Fruit fly (Drosophila melanogaster) whole organism, embryonic: ENCODE data around the gene kirre.

Experiments used
- C15 ChIP-seq: fragments of 200-800 bp; sonication (Bioruptor generic); IDR thresholded peaks from 3 replicates; pipeline ENCODE4 v1.3.6; 2022; ENCODE audit warnings: missing biosample characterization, missing genetic modification characterization
- CG10959 ChIP-seq: fragments of 200-800 bp; sonication (Bioruptor generic); IDR thresholded peaks from 2 replicates; pipeline ENCODE4 v1.3.6; 2022; ENCODE audit warnings: missing biosample characterization, missing genetic modification characterization
- CG11085 ChIP-seq: fragments of 200-800 bp; sonication (Bioruptor generic); IDR thresholded peaks from 2 replicates; pipeline ENCODE4 v1.3.6; 2022; ENCODE audit warnings: missing biosample characterization, missing genetic modification characterization
- CG11695 ChIP-seq: fragments of 200-800 bp; sonication (Bioruptor generic); IDR thresholded peaks from 3 replicates; pipeline ENCODE4 v1.3.6; 2022; ENCODE audit warnings: missing biosample characterization, missing genetic modification characterization
- CG14014 ChIP-seq: fragments of 200-800 bp; sonication (Bioruptor generic); IDR thresholded peaks from 2 replicates; pipeline ENCODE4 v1.3.6; 2022; ENCODE audit warnings: missing biosample characterization, missing genetic modification characterization
- CG16813 ChIP-seq: fragments of 200-800 bp; sonication (Bioruptor generic); IDR thresholded peaks from 3 replicates; pipeline ENCODE4 v1.3.6; 2022; ENCODE audit warnings: missing biosample characterization, missing genetic modification characterization; ENCODE audit not compliant: partially characterized antibody
- CG2678 ChIP-seq: fragments of 200-800 bp; sonication (Bioruptor generic); optimal IDR thresholded peaks from 3 replicates; lab custom pipeline; 2019; ENCODE audit warnings: missing biosample characterization, mild to moderate bottlenecking, missing genetic modification characterization, moderate library complexity
- CG5245 ChIP-seq: fragments of 200-800 bp; sonication (Bioruptor generic); optimal IDR thresholded peaks from 3 replicates; lab custom pipeline; 2016; ENCODE audit warnings: missing biosample characterization, missing genetic modification characterization
- CG6254 ChIP-seq: fragments of 200-800 bp; sonication (Bioruptor generic); optimal IDR thresholded peaks from 3 replicates; lab custom pipeline; 2017; ENCODE audit warnings: mild to moderate bottlenecking, missing biosample characterization, missing genetic modification reagents, missing genetic modification characterization
- CG7745 ChIP-seq: fragments of 200-800 bp; sonication (Bioruptor generic); optimal IDR thresholded peaks from 2 replicates; lab custom pipeline; 2018; ENCODE audit warnings: missing biosample characterization, mild to moderate bottlenecking, missing genetic modification characterization, moderate library complexity
- CG7839 ChIP-seq: fragments of 200-800 bp; sonication (Bioruptor generic); optimal IDR thresholded peaks from 3 replicates; lab custom pipeline; 2018; ENCODE audit warnings: missing biosample characterization, mild to moderate bottlenecking, missing genetic modification characterization, moderate library complexity
- CTCF ChIP-seq: fragments of 200-800 bp; sonication (Bioruptor generic); optimal IDR thresholded peaks from 2 replicates; lab custom pipeline; 2017; ENCODE audit warnings: missing biosample characterization, mild to moderate bottlenecking, missing genetic modification characterization, moderate library complexity
- D ChIP-seq, 2 experiments: fragments of 200-800 bp in 1 of 2; fragments of >200 bp in 1 of 2; sonication (Bioruptor generic) in 1 of 2; optimal IDR thresholded peaks; 2 replicates in 1 of 2; 3 replicates in 1 of 2; lab custom pipeline; 2017; ENCODE audit warnings: mild to moderate bottlenecking in 1 of 2, missing biosample characterization in 1 of 2, missing genetic modification characterization in 1 of 2, missing genetic modification reagents in 1 of 2
- Dad ChIP-seq: fragments of 200-800 bp; sonication (Bioruptor generic); optimal IDR thresholded peaks from 3 replicates; lab custom pipeline; 2016; ENCODE audit warnings: missing biosample characterization, missing genetic modification characterization
- Dll ChIP-seq: fragments of 200-800 bp; sonication (Bioruptor generic); IDR thresholded peaks from 4 replicates; pipeline ENCODE4 v1.3.6; 2022; ENCODE audit warnings: missing biosample characterization, missing genetic modification characterization; ENCODE audit not compliant: partially characterized antibody
- E2f1 ChIP-seq: fragments of 200-800 bp; sonication (Bioruptor generic); IDR thresholded peaks from 2 replicates; pipeline ENCODE4 v1.3.6; 2022; ENCODE audit warnings: missing biosample characterization, missing genetic modification characterization
- ERR ChIP-seq: fragments of 200-800 bp; sonication (Bioruptor generic); optimal IDR thresholded peaks from 2 replicates; lab custom pipeline; 2016; ENCODE audit warnings: missing biosample characterization, missing genetic modification characterization
- Gug ChIP-seq: fragments of 200-800 bp; sonication (Bioruptor generic); IDR thresholded peaks from 4 replicates; pipeline ENCODE4 v1.3.6; 2022; ENCODE audit warnings: missing biosample characterization, missing genetic modification characterization
- MTF-1 ChIP-seq: fragments of 200-800 bp; sonication (Bioruptor generic); optimal IDR thresholded peaks from 2 replicates; lab custom pipeline; 2018; ENCODE audit warnings: missing biosample characterization, mild to moderate bottlenecking, missing genetic modification characterization, borderline replicate concordance
- NK7.1 ChIP-seq: fragments of 200-800 bp; sonication (Bioruptor generic); optimal IDR thresholded peaks from 3 replicates; lab custom pipeline; 2016; ENCODE audit warnings: missing biosample characterization, missing genetic modification characterization
- Nf-YC ChIP-seq: fragments of 200-800 bp; optimal IDR thresholded peaks from 3 replicates; lab custom pipeline; 2019; ENCODE audit warnings: missing biosample characterization, mild to moderate bottlenecking, missing genetic modification characterization, moderate library complexity
- Oli ChIP-seq: fragments of 200-800 bp; sonication (Bioruptor generic); optimal IDR thresholded peaks from 2 replicates; lab custom pipeline; 2018; ENCODE audit warnings: missing biosample characterization, mild to moderate bottlenecking, missing genetic modification characterization, moderate library complexity
- PHDP ChIP-seq: fragments of 200-800 bp; sonication (Bioruptor generic); optimal IDR thresholded peaks from 3 replicates; lab custom pipeline; 2018; ENCODE audit warnings: missing biosample characterization, mild to moderate bottlenecking, missing genetic modification characterization, moderate library complexity
- Pdp1 ChIP-seq, 2 experiments: fragments of 200-800 bp; sonication (Bioruptor generic); optimal IDR thresholded peaks; 3 replicates each; lab custom pipeline; 2016; ENCODE audit warnings: missing biosample characterization in 2 of 2, missing genetic modification characterization in 2 of 2, mild to moderate bottlenecking in 1 of 2, moderate library complexity in 1 of 2
- Rfx ChIP-seq: fragments of 200-800 bp; sonication (Bioruptor generic); IDR thresholded peaks from 2 replicates; pipeline ENCODE4 v1.3.6; 2022; ENCODE audit warnings: missing biosample characterization, missing genetic modification characterization
- Rx ChIP-seq: fragments of 200-800 bp; sonication (Bioruptor generic); IDR thresholded peaks from 2 replicates; pipeline ENCODE4 v1.3.6; 2022; ENCODE audit warnings: missing biosample characterization, missing genetic modification characterization
- Sox102F ChIP-seq: fragments of 200-800 bp; sonication (Bioruptor generic); optimal IDR thresholded peaks from 2 replicates; lab custom pipeline; 2018; ENCODE audit warnings: missing biosample characterization, mild to moderate bottlenecking, missing genetic modification characterization, moderate library complexity
- Sry-δ ChIP-seq: fragments of 200-800 bp; sonication (Bioruptor generic); optimal IDR thresholded peaks from 2 replicates; lab custom pipeline; 2016; ENCODE audit warnings: missing biosample characterization, missing genetic modification characterization
- Tbp ChIP-seq: fragments of >200 bp; optimal IDR thresholded peaks from 2 replicates; lab custom pipeline; 2018; ENCODE audit warnings: missing biosample characterization, missing genetic modification characterization
- aop ChIP-seq: fragments of 200-800 bp; sonication (Bioruptor generic); IDR thresholded peaks from 2 replicates; pipeline ENCODE4 v1.3.6; 2022; ENCODE audit warnings: missing biosample characterization, missing genetic modification characterization
- bsh ChIP-seq, 2 experiments: fragments of 200-800 bp; sonication (Bioruptor generic); optimal IDR thresholded peaks; 2 replicates each; lab custom pipeline; 2017 to 2018; ENCODE audit warnings: mild to moderate bottlenecking in 2 of 2, missing biosample characterization in 2 of 2, missing genetic modification characterization in 2 of 2, moderate library complexity in 1 of 2
- caup ChIP-seq: fragments of 200-800 bp; sonication (Bioruptor generic); optimal IDR thresholded peaks from 3 replicates; lab custom pipeline; 2017; ENCODE audit warnings: missing biosample characterization, mild to moderate bottlenecking, missing genetic modification characterization, moderate library complexity; ENCODE audit not compliant: severe bottlenecking
- chn ChIP-seq: fragments of 200-800 bp; sonication (Bioruptor generic); optimal IDR thresholded peaks from 2 replicates; lab custom pipeline; 2016; ENCODE audit warnings: missing biosample characterization, missing genetic modification characterization
- ci ChIP-seq: fragments of 200-800 bp; sonication (Bioruptor generic); IDR thresholded peaks from 3 replicates; pipeline ENCODE4 v1.3.6; 2022; ENCODE audit warnings: missing biosample characterization, missing genetic modification characterization
- croc ChIP-seq: fragments of 200-800 bp; sonication (Bioruptor generic); conservative IDR thresholded peaks from 3 replicates; pipeline ENCODE4 v1.3.6; 2022; ENCODE audit warnings: missing biosample characterization, missing genetic modification characterization
- danr ChIP-seq: fragments of 200-800 bp; sonication (Bioruptor generic); IDR thresholded peaks from 2 replicates; pipeline ENCODE4 v1.3.6; 2022; ENCODE audit warnings: missing biosample characterization, missing genetic modification characterization
- dmrt99B ChIP-seq: fragments of 200-800 bp; sonication (Bioruptor generic); optimal IDR thresholded peaks from 2 replicates; lab custom pipeline; 2018; ENCODE audit warnings: missing biosample characterization, mild to moderate bottlenecking, missing genetic modification characterization, moderate library complexity
- en ChIP-seq: fragments of 200-800 bp; sonication (Bioruptor generic); optimal IDR thresholded peaks from 2 replicates; lab custom pipeline; 2016; ENCODE audit warnings: missing biosample characterization, missing genetic modification characterization
- exex ChIP-seq: fragments of 200-800 bp; sonication (Bioruptor generic); optimal IDR thresholded peaks from 4 replicates; lab custom pipeline; 2018; ENCODE audit warnings: missing biosample characterization, mild to moderate bottlenecking, missing genetic modification characterization, moderate library complexity
- eyg ChIP-seq: fragments of 200-800 bp; sonication (Bioruptor generic); optimal IDR thresholded peaks from 3 replicates; lab custom pipeline; 2016; ENCODE audit warnings: missing biosample characterization, missing genetic modification characterization
- grau ChIP-seq: fragments of 200-800 bp; optimal IDR thresholded peaks from 3 replicates; lab custom pipeline; 2019; ENCODE audit warnings: missing biosample characterization, mild to moderate bottlenecking, missing genetic modification characterization, moderate library complexity
- ham ChIP-seq: fragments of 200-800 bp; sonication (Bioruptor generic); IDR thresholded peaks from 2 replicates; pipeline ENCODE4 v1.3.6; 2022; ENCODE audit warnings: missing biosample characterization, missing genetic modification characterization
- lilli ChIP-seq: fragments of 200-800 bp; sonication (Bioruptor generic); optimal IDR thresholded peaks from 3 replicates; lab custom pipeline; 2016; ENCODE audit warnings: missing biosample characterization, missing genetic modification characterization
- mam ChIP-seq: fragments of 200-800 bp; sonication (Bioruptor generic); optimal IDR thresholded peaks from 3 replicates; lab custom pipeline; 2016; ENCODE audit warnings: missing biosample characterization, missing genetic modification characterization
- mld ChIP-seq: fragments of 200-800 bp; sonication (Bioruptor generic); IDR thresholded peaks from 3 replicates; pipeline ENCODE4 v1.3.6; 2022; ENCODE audit warnings: missing biosample characterization, missing genetic modification characterization; ENCODE audit not compliant: partially characterized antibody
- repo ChIP-seq: fragments of 200-800 bp; sonication (Bioruptor generic); optimal IDR thresholded peaks from 2 replicates; lab custom pipeline; 2016; ENCODE audit warnings: missing biosample characterization, missing genetic modification characterization
- row ChIP-seq: fragments of 200-800 bp; sonication (Bioruptor generic); IDR thresholded peaks from 3 replicates; pipeline ENCODE4 v1.3.6; 2022; ENCODE audit warnings: missing biosample characterization, missing genetic modification characterization
- sc ChIP-seq, 3 experiments: fragments of >200 bp in 2 of 3; fragments of 200-800 bp in 1 of 3; sonication (Bioruptor generic) in 1 of 3; optimal IDR thresholded peaks; 2 replicates in 2 of 3; 3 replicates in 1 of 3; lab custom pipeline; 2017; ENCODE audit warnings: mild to moderate bottlenecking in 1 of 3, missing biosample characterization in 1 of 3, missing genetic modification characterization in 1 of 3, missing genetic modification reagents in 1 of 3
- ssp ChIP-seq: fragments of 200-800 bp; sonication (Bioruptor generic); IDR thresholded peaks from 2 replicates; pipeline ENCODE4 v1.3.6; 2022; ENCODE audit warnings: missing biosample characterization, missing genetic modification characterization
- ttk ChIP-seq: fragments of 200-800 bp; sonication (Bioruptor generic); IDR thresholded peaks from 2 replicates; pipeline ENCODE4 v2.1.2; 2022; ENCODE audit warnings: missing biosample characterization, missing genetic modification characterization
- tup ChIP-seq: fragments of 200-800 bp; sonication (Bioruptor generic); optimal IDR thresholded peaks from 2 replicates; lab custom pipeline; 2016; ENCODE audit warnings: missing biosample characterization, mild to moderate bottlenecking, missing genetic modification characterization, moderate library complexity

Gene kirre

DNA sequence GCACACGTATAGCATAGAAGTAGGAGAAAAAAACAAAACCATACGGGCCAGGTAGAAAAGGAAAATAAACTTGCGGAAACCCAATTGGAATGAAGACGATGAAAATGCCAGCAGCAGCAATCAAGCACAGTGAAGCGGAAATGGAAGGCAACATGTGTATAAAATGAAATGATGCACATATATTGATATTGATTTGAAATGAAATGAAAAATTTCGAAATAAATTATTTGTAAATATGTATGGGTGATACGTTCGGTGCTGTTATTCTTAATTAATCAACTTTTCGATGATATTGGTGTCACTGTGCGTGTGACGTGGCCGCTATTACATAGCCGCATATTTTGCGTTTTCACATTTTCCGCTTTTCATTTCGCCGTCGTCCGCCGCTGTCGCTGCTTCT lies 72.9 kb downstream of the kirre start (continued):
- 0 out of 2 replicates have a peak, but pooled peaks have one; percentile 7 for TF ChIP-seq ttk (GFP tag; lab: Robert Waterston, UW)
- no peak for TF ChIP-seq Tbp (GFP tag; lab: Kevin White, UChicago)
- peak; percentile 34 for TF ChIP-seq Rfx (GFP tag; lab: Robert Waterston, UW)
- TF ChIP-seq ci, result peak; percentile 48; the same call in 1 of the 3 replicates
- TF ChIP-seq croc (GFP tag; lab: Robert Waterston, UW), result no peak
- no peak for TF ChIP-seq lilli
- no peak for TF ChIP-seq NK7.1
- TF ChIP-seq MTF-1 (GFP tag; lab: Kevin White, UChicago), result no peak
- no peak for TF ChIP-seq CG7745
- no peak for TF ChIP-seq C15
- TF ChIP-seq CG14014 (GFP tag; lab: Robert Waterston, UW), result 0 out of 2 replicates have a peak, but pooled peaks have one; percentile 21
- no peak for TF ChIP-seq tup (GFP tag; lab: Kevin White, UChicago)
- no peak for TF ChIP-seq Pdp1 (GFP tag; optimal IDR thresholded peaks at IDR 0.05; lab: Kevin White, UChicago)
- TF ChIP-seq eyg (GFP tag; lab: Kevin White, UChicago), result no peak
- no peak for TF ChIP-seq Dad (GFP tag; lab: Kevin White, UChicago)
- TF ChIP-seq exex, result no peak
- TF ChIP-seq CG16813 (GFP tag; lab: Robert Waterston, UW), result no peak
- no peak for TF ChIP-seq CG10959 (GFP tag; lab: Robert Waterston, UW)
- no peak for TF ChIP-seq repo (GFP tag; lab: Kevin White, UChicago)
- no peak for TF ChIP-seq E2f1 (GFP tag; lab: Robert Waterston, UW)
- no peak for TF ChIP-seq CG6254 (GFP tag; lab: Kevin White, UChicago)
- no peak for TF ChIP-seq mam
- TF ChIP-seq chn, result no peak
- TF ChIP-seq Sox102F (GFP tag; lab: Kevin White, UChicago), result peak; percentile 39
- no peak for TF ChIP-seq ssp (GFP tag; lab: Robert Waterston, UW)
- 0 out of 3 replicates have a peak, but pooled peaks have one; percentile 18 for TF ChIP-seq CG11695 (GFP tag; lab: Robert Waterston, UW)
- peak; percentile 28 for TF ChIP-seq Oli (tag; lab: Kevin White, UChicago)
- TF ChIP-seq en, result no peak
- no peak for TF ChIP-seq Sry-δ (GFP tag; lab: Kevin White, UChicago)
- no peak for TF ChIP-seq Gug
- no peak for TF ChIP-seq sc (optimal IDR thresholded peaks at IDR 0.05; lab: Kevin White, UChicago)
- no peak for TF ChIP-seq sc (GFP tag; optimal IDR thresholded peaks at IDR 0.05; lab: Kevin White, UChicago)
- TF ChIP-seq CG7839 (tag; lab: Kevin White, UChicago), result no peak
- TF ChIP-seq CG11085 (GFP tag; lab: Robert Waterston, UW), result no peak
- TF ChIP-seq CG5245 (GFP tag; lab: Kevin White, UChicago), result no peak
- peak; percentile 21 for TF ChIP-seq grau (tag; lab: Kevin White, UChicago)
- TF ChIP-seq Dll, result no peak
- no peak for TF ChIP-seq aop (GFP tag; lab: Robert Waterston, UW)
- peak in 1 of 2 experiments; percentile 26 for TF ChIP-seq bsh (GFP tag; optimal IDR thresholded peaks at IDR 0.05; lab: Kevin White, UChicago)
- TF ChIP-seq danr, result no peak
- TF ChIP-seq ERR (GFP tag; lab: Kevin White, UChicago), result no peak
- no peak for TF ChIP-seq D (optimal IDR thresholded peaks at IDR 0.05; lab: Kevin White, UChicago)
- no peak for TF ChIP-seq D (GFP tag; optimal IDR thresholded peaks at IDR 0.05; lab: Kevin White, UChicago)
- no peak for TF ChIP-seq caup (GFP tag; lab: Kevin White, UChicago)
- TF ChIP-seq PHDP (tag; lab: Kevin White, UChicago), result peak; percentile 21
- no peak for TF ChIP-seq Nf-YC
- no peak for TF ChIP-seq Rx (GFP tag; lab: Robert Waterston, UW)
- no peak for TF ChIP-seq ham (GFP tag; lab: Robert Waterston, UW)
- TF ChIP-seq dmrt99B (tag; lab: Kevin White, UChicago), result no peak
- TF ChIP-seq row (GFP tag; lab: Robert Waterston, UW), result peak; percentile 52
- TF ChIP-seq mld (GFP tag; lab: Robert Waterston, UW), result no peak
- peak; percentile 10 for TF ChIP-seq CG2678
- TF ChIP-seq CTCF (GFP tag; lab: Kevin White, UChicago), result no peak
